Fruit fly (Drosophila melanogaster) whole organism, embryonic: ENCODE data around the gene Delta.
A peak's percentile ranks its signal among the peaks of the same experiment; 100 is the strongest.

ENCODE experiments used
- BEAF-32 ChIP-seq: fragments of 200-800 bp; sonication (Bioruptor generic); optimal IDR thresholded peaks from 3 replicates; lab custom pipeline; 2017; ENCODE audit warnings: missing biosample characterization, missing genetic modification characterization, mild to moderate bottlenecking, moderate library complexity, missing genetic modification reagents
- Bteb2 ChIP-seq: fragments of 200-800 bp; sonication (Bioruptor generic); optimal IDR thresholded peaks from 2 replicates; lab custom pipeline; 2016; ENCODE audit warnings: missing biosample characterization, missing genetic modification characterization
- CG11695 ChIP-seq: fragments of 200-800 bp; sonication (Bioruptor generic); IDR thresholded peaks from 3 replicates; pipeline ENCODE4 v1.3.6; 2022; ENCODE audit warnings: missing biosample characterization, missing genetic modification characterization
- CG12299 ChIP-seq: fragments of 200-800 bp; sonication (Bioruptor generic); optimal IDR thresholded peaks from 2 replicates; lab custom pipeline; 2018; ENCODE audit warnings: missing biosample characterization, mild to moderate bottlenecking, missing genetic modification characterization
- CG13424 ChIP-seq: fragments of 200-800 bp; sonication (Bioruptor generic); optimal IDR thresholded peaks from 2 replicates; lab custom pipeline; 2019; ENCODE audit warnings: missing biosample characterization, mild to moderate bottlenecking, missing genetic modification characterization, moderate library complexity
- CG14710 ChIP-seq: fragments of 200-800 bp; sonication (Bioruptor generic); optimal IDR thresholded peaks from 3 replicates; lab custom pipeline; 2019; ENCODE audit warnings: missing biosample characterization, mild to moderate bottlenecking, missing genetic modification characterization, moderate library complexity
- CG15601 ChIP-seq: fragments of 200-800 bp; sonication (Bioruptor generic); optimal IDR thresholded peaks from 3 replicates; lab custom pipeline; 2019; ENCODE audit warnings: missing biosample characterization, mild to moderate bottlenecking, missing genetic modification characterization, moderate library complexity
- CG16813 ChIP-seq: fragments of 200-800 bp; sonication (Bioruptor generic); IDR thresholded peaks from 3 replicates; pipeline ENCODE4 v1.3.6; 2022; ENCODE audit warnings: missing biosample characterization, missing genetic modification characterization; ENCODE audit not compliant: partially characterized antibody
- CG17361 ChIP-seq: fragments of 200-800 bp; sonication (Bioruptor generic); IDR thresholded peaks from 3 replicates; pipeline ENCODE4 v1.3.6; 2022; ENCODE audit warnings: missing biosample characterization, missing genetic modification characterization
- CG18619 ChIP-seq: fragments of 200-800 bp; sonication (Bioruptor generic); optimal IDR thresholded peaks from 3 replicates; lab custom pipeline; 2017; ENCODE audit warnings: missing biosample characterization, mild to moderate bottlenecking, missing genetic modification characterization
- CG33213 ChIP-seq: fragments of 200-800 bp; sonication (Bioruptor generic); optimal IDR thresholded peaks from 3 replicates; lab custom pipeline; 2016; ENCODE audit warnings: missing biosample characterization, missing genetic modification characterization
- CG3847 ChIP-seq: fragments of 200-800 bp; sonication (Bioruptor generic); IDR thresholded peaks from 2 replicates; pipeline ENCODE4 v1.3.6; 2022; ENCODE audit warnings: missing biosample characterization, missing genetic modification characterization
- CG42726 ChIP-seq: fragments of 200-800 bp; sonication (Bioruptor generic); IDR thresholded peaks from 2 replicates; pipeline ENCODE4 v1.3.6; 2022; ENCODE audit warnings: missing biosample characterization, missing genetic modification characterization; ENCODE audit not compliant: partially characterized antibody
- CG4282 ChIP-seq: fragments of 200-800 bp; sonication (Bioruptor generic); optimal IDR thresholded peaks from 2 replicates; lab custom pipeline; 2016; ENCODE audit warnings: missing biosample characterization, missing genetic modification characterization
- CG6813 ChIP-seq: fragments of 200-800 bp; sonication (Bioruptor generic); optimal IDR thresholded peaks from 2 replicates; lab custom pipeline; 2017; ENCODE audit warnings: missing biosample characterization, missing genetic modification characterization, mild to moderate bottlenecking, moderate library complexity, missing genetic modification reagents
- CTCF ChIP-seq: fragments of 200-800 bp; sonication (Bioruptor generic); optimal IDR thresholded peaks from 2 replicates; lab custom pipeline; 2017; ENCODE audit warnings: missing biosample characterization, mild to moderate bottlenecking, missing genetic modification characterization, moderate library complexity
- D ChIP-seq, 2 experiments: fragments of 200-800 bp in 1 of 2; fragments of >200 bp in 1 of 2; sonication (Bioruptor generic) in 1 of 2; optimal IDR thresholded peaks; 2 replicates in 1 of 2; 3 replicates in 1 of 2; lab custom pipeline; 2017; ENCODE audit warnings: mild to moderate bottlenecking in 1 of 2, missing biosample characterization in 1 of 2, missing genetic modification characterization in 1 of 2, missing genetic modification reagents in 1 of 2
- Drgx ChIP-seq: fragments of 200-800 bp; sonication (Bioruptor generic); IDR thresholded peaks from 2 replicates; pipeline ENCODE4 v1.3.6; 2022; ENCODE audit warnings: missing biosample characterization, missing genetic modification characterization
- Ets65A ChIP-seq: fragments of 200-800 bp; sonication (Bioruptor generic); peaks from one replicate; lab custom pipeline; 2016; ENCODE audit warnings: missing biosample characterization, missing genetic modification characterization
- Gug ChIP-seq: fragments of 200-800 bp; sonication (Bioruptor generic); IDR thresholded peaks from 4 replicates; pipeline ENCODE4 v1.3.6; 2022; ENCODE audit warnings: missing biosample characterization, missing genetic modification characterization
- H15 ChIP-seq: fragments of 200-800 bp; sonication (Bioruptor generic); IDR thresholded peaks from 3 replicates; pipeline ENCODE4 v1.3.6; 2022; ENCODE audit warnings: missing biosample characterization, missing genetic modification characterization
- Lhr ChIP-seq: fragments of 200-800 bp; sonication (Bioruptor generic); optimal IDR thresholded peaks from 3 replicates; lab custom pipeline; 2017; ENCODE audit warnings: mild to moderate bottlenecking, missing biosample characterization, missing genetic modification reagents, missing genetic modification characterization
- Lim3 ChIP-seq: fragments of 200-800 bp; sonication (Bioruptor generic); IDR thresholded peaks from 2 replicates; pipeline ENCODE4 v1.3.6; 2022; ENCODE audit warnings: missing biosample characterization, missing genetic modification characterization
- Nf-YA ChIP-seq: fragments of 200-800 bp; sonication (Bioruptor generic); IDR thresholded peaks from 2 replicates; pipeline ENCODE4 v1.3.6; 2022; ENCODE audit warnings: missing biosample characterization, missing genetic modification characterization
- Vsx1 ChIP-seq: fragments of 200-800 bp; sonication (Bioruptor generic); optimal IDR thresholded peaks from 2 replicates; lab custom pipeline; 2017; ENCODE audit warnings: missing biosample characterization, mild to moderate bottlenecking, missing genetic modification characterization, missing genetic modification reagents
- abd-A ChIP-seq: fragments of 200-800 bp; sonication (Bioruptor generic); optimal IDR thresholded peaks from 3 replicates; lab custom pipeline; 2019; ENCODE audit warnings: missing biosample characterization, mild to moderate bottlenecking, missing genetic modification characterization, moderate library complexity
- aop ChIP-seq: fragments of 200-800 bp; sonication (Bioruptor generic); IDR thresholded peaks from 2 replicates; pipeline ENCODE4 v1.3.6; 2022; ENCODE audit warnings: missing biosample characterization, missing genetic modification characterization
- bab2 ChIP-seq: fragments of 200-800 bp; sonication (Bioruptor generic); optimal IDR thresholded peaks from 2 replicates; lab custom pipeline; 2016; ENCODE audit warnings: missing biosample characterization, missing genetic modification characterization
- br ChIP-seq: fragments of >200 bp; optimal IDR thresholded peaks from 2 replicates; lab custom pipeline; 2017
- btn ChIP-seq: fragments of 200-800 bp; sonication (Bioruptor generic); optimal IDR thresholded peaks from 2 replicates; lab custom pipeline; 2016; ENCODE audit warnings: missing biosample characterization, missing genetic modification characterization
- cato ChIP-seq: fragments of 200-800 bp; sonication (Bioruptor generic); optimal IDR thresholded peaks from 2 replicates; lab custom pipeline; 2016; ENCODE audit warnings: missing biosample characterization, missing genetic modification characterization, borderline replicate concordance
- chn ChIP-seq: fragments of 200-800 bp; sonication (Bioruptor generic); optimal IDR thresholded peaks from 2 replicates; lab custom pipeline; 2016; ENCODE audit warnings: missing biosample characterization, missing genetic modification characterization
- da ChIP-seq: fragments of 200-800 bp; sonication (Bioruptor generic); optimal IDR thresholded peaks from 2 replicates; lab custom pipeline; 2016; ENCODE audit warnings: missing biosample characterization, missing genetic modification characterization
- eve ChIP-seq, 2 experiments: fragments of >200 bp; optimal IDR thresholded peaks; 2 replicates each; lab custom pipeline; 2017; ENCODE audit warnings: missing biosample characterization in 2 of 2, missing genetic modification characterization in 2 of 2
- fu2 ChIP-seq: fragments of 200-800 bp; sonication (Bioruptor generic); optimal IDR thresholded peaks from 2 replicates; lab custom pipeline; 2016; ENCODE audit warnings: missing biosample characterization, missing genetic modification characterization
- gce ChIP-seq: fragments of 200-800 bp; sonication (Bioruptor generic); IDR thresholded peaks from 3 replicates; pipeline ENCODE4 v1.3.6; 2022; ENCODE audit warnings: missing biosample characterization, missing genetic modification characterization
- gfzf ChIP-seq: fragments of 200-800 bp; sonication (Bioruptor generic); optimal IDR thresholded peaks from 2 replicates; lab custom pipeline; 2016; ENCODE audit warnings: missing biosample characterization, mild to moderate bottlenecking, missing genetic modification characterization, moderate library complexity
- lilli ChIP-seq: fragments of 200-800 bp; sonication (Bioruptor generic); optimal IDR thresholded peaks from 3 replicates; lab custom pipeline; 2016; ENCODE audit warnings: missing biosample characterization, missing genetic modification characterization
- lov ChIP-seq, 2 experiments: fragments of 200-800 bp in 1 of 2; fragments of >200 bp in 1 of 2; sonication (Bioruptor generic) in 1 of 2; IDR thresholded peaks in 1 of 2; optimal IDR thresholded peaks in 1 of 2; 2 replicates in 1 of 2; 3 replicates in 1 of 2; pipeline versions ENCODE4 v1.3.6 to Lab custom; 2017 to 2022; ENCODE audit warnings: missing biosample characterization in 1 of 2, missing genetic modification characterization in 1 of 2
- oc ChIP-seq: fragments of 200-800 bp; sonication (Bioruptor generic); optimal IDR thresholded peaks from 2 replicates; lab custom pipeline; 2018; ENCODE audit warnings: missing biosample characterization, mild to moderate bottlenecking, missing genetic modification characterization, moderate library complexity
- org-1 ChIP-seq: fragments of 200-800 bp; sonication (Bioruptor generic); optimal IDR thresholded peaks from 2 replicates; lab custom pipeline; 2017; ENCODE audit warnings: missing biosample characterization, missing genetic modification characterization
- salm ChIP-seq: fragments of 200-800 bp; sonication (Bioruptor generic); optimal IDR thresholded peaks from 2 replicates; lab custom pipeline; 2018; ENCODE audit warnings: missing biosample characterization, mild to moderate bottlenecking, missing genetic modification characterization
- slou ChIP-seq: fragments of 200-800 bp; sonication (Bioruptor generic); optimal IDR thresholded peaks from 3 replicates; lab custom pipeline; 2016; ENCODE audit warnings: missing biosample characterization, missing genetic modification characterization
- stc ChIP-seq: fragments of 200-800 bp; sonication (Bioruptor generic); IDR thresholded peaks from 2 replicates; pipeline ENCODE4 v1.3.6; 2022; ENCODE audit warnings: missing biosample characterization, missing genetic modification characterization
- yki ChIP-seq: fragments of >200 bp; optimal IDR thresholded peaks from 3 replicates; lab custom pipeline; 2018
- zfh2 ChIP-seq: fragments of 200-800 bp; sonication (Bioruptor generic); optimal IDR thresholded peaks from 2 replicates; lab custom pipeline; 2016; ENCODE audit warnings: missing biosample characterization, missing genetic modification characterization

Gene Delta

dm6 chr3R:19274028-19274427 is 52.0 kb downstream of the Delta start (continued):
- no peak for TF ChIP-seq Nf-YA (GFP tag; lab: Robert Waterston, UW)
- TF ChIP-seq CG15601 (tag; lab: Kevin White, UChicago) = peak; percentile 16
- TF ChIP-seq salm (tag; lab: Kevin White, UChicago) = no peak
- TF ChIP-seq Vsx1 (GFP tag; lab: Kevin White, UChicago) = no peak
- TF ChIP-seq CG14710 (tag; lab: Kevin White, UChicago) = peak; percentile 40
- no peak for TF ChIP-seq CG12299 (tag; lab: Kevin White, UChicago)
- no peak for TF ChIP-seq Lim3 (GFP tag; lab: Robert Waterston, UW)
- TF ChIP-seq Gug = no peak
- TF ChIP-seq CG13424 (tag; lab: Kevin White, UChicago) = peak; percentile 25
- TF ChIP-seq eve (GFP tag; optimal IDR thresholded peaks at IDR 0.05; lab: Kevin White, UChicago) = peak in 1 of 2 experiments; percentile 44
- no peak for TF ChIP-seq BEAF-32 (GFP tag; lab: Kevin White, UChicago)

- TF ChIP-seq bab2 (GFP tag; lab: Kevin White, UChicago) (no peak), CTCF (GFP tag; lab: Kevin White, UChicago) (peak; percentile 75), lilli (GFP tag; lab: Kevin White, UChicago) (no peak), da (GFP tag; lab: Kevin White, UChicago) (no peak), Ets65A (GFP tag; lab: Kevin White, UChicago) (peak; percentile 70)
Measured at dm6 chr3R:19271125-19271524, 54.9 kb downstream of the Delta start.

DNA sequence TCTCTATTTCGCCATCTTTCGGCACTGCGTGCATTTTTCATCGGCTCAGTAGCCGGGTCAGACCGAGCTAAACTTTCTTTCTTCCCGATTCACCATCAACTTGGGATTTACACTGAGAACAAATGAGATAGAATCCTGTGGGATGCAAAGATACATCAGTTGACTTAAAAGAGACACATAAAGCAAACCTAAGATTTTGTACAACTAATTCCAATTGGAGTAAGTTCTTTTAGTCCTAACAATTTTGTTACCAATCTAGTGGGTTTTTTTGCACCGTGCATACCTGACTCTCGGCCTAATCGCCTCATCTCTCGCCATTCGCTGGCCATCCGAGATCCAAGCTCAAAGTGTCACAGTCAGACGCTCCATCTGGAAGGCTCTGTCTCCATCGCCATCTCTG is 61.2 kb downstream of the Delta start:
- TF ChIP-seq oc (tag; lab: Kevin White, UChicago) (no peak), lov (optimal IDR thresholded peaks at IDR 0.05; lab: Kevin White, UChicago) (no peak), lov (GFP tag; IDR thresholded peaks at IDR 0.05; lab: Robert Waterston, UW) (no peak), Drgx (peak; percentile 42)

DNA sequence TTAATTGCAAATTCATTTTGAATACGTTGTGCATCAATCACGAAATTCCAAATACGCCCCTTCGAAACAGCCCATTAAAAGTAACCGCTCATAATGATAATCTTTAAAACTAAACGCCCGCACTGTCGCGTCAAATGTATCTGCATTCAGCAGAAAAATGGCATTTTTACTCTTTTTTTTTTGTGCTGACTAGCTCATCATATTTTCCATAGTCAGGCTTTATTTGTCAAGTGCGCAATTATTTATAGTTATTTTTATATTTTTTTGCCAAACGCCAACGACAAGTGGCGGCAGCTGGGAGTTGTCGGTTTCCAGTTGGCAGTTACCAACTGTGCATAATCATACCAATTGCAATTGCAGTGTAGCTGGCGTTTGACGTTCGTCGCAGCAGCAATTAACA is 69.5 kb downstream of the Delta start, which contains the start of gene CG14280:
TSS of gene CG14280 (plus strand) at position 301 of the 400 bp plus-strand sequence.
- TF ChIP-seq gce = no peak
- no peak for TF ChIP-seq aop
- no peak for TF ChIP-seq yki (lab: Kevin White, UChicago)
- no peak for TF ChIP-seq CG33213 (GFP tag; lab: Kevin White, UChicago)
- no peak for TF ChIP-seq CG3847 (GFP tag; lab: Robert Waterston, UW)
- no peak for TF ChIP-seq CG18619
- no peak for TF ChIP-seq org-1 (GFP tag; lab: Kevin White, UChicago)
- no peak for TF ChIP-seq cato (GFP tag; lab: Kevin White, UChicago)
- TF ChIP-seq CG6813 (GFP tag; lab: Kevin White, UChicago) = no peak

DNA sequence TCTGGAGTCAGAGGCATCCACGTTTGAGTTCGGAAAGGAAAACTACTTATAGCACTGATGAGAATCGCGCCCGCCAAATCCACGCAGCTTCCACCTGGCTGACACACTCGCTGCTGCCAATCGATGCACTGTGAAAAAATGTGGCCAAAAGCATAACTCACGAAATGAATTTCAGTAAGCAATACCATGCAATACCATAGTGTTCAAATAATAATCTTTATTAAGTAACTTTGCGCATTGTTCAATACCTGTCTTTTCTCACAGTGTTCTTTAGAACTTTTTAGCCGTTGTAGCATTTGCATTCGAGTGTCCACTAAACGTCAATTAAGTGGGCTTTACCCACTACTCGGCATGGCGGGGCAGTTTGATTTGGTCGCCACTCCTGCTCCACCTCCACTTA is 70.8 kb downstream of the Delta start:
- TF ChIP-seq stc (GFP tag; lab: Robert Waterston, UW) = no peak
- no peak for TF ChIP-seq slou (GFP tag; lab: Kevin White, UChicago)
- TF ChIP-seq D (optimal IDR thresholded peaks at IDR 0.05; lab: Kevin White, UChicago) = no peak
- TF ChIP-seq D (GFP tag; optimal IDR thresholded peaks at IDR 0.05; lab: Kevin White, UChicago) = no peak
- no peak for TF ChIP-seq zfh2 (GFP tag; lab: Kevin White, UChicago)
- TF ChIP-seq fu2 (GFP tag; lab: Kevin White, UChicago) = no peak
- TF ChIP-seq abd-A (tag; lab: Kevin White, UChicago) = no peak
- no peak for TF ChIP-seq CG11695 (GFP tag; lab: Robert Waterston, UW)
- TF ChIP-seq CG42726 (GFP tag; lab: Robert Waterston, UW) = no peak
- TF ChIP-seq CG17361 (GFP tag; lab: Robert Waterston, UW) = no peak
- TF ChIP-seq chn (GFP tag; lab: Kevin White, UChicago) = no peak
- 0 out of 3 replicates have a peak, but pooled peaks have one; percentile 19 for TF ChIP-seq H15 (GFP tag; lab: Robert Waterston, UW)
- no peak for TF ChIP-seq Bteb2 (GFP tag; lab: Kevin White, UChicago)
- no peak for TF ChIP-seq CG15601 (tag; lab: Kevin White, UChicago)
- no peak for TF ChIP-seq CG16813 (GFP tag; lab: Robert Waterston, UW)
- TF ChIP-seq CG4282 (GFP tag; lab: Kevin White, UChicago) = no peak
- TF ChIP-seq gfzf (GFP tag; lab: Kevin White, UChicago) = no peak
- no peak for TF ChIP-seq Lhr (GFP tag; lab: Kevin White, UChicago)
- TF ChIP-seq btn (GFP tag; lab: Kevin White, UChicago) = no peak
- TF ChIP-seq br (lab: Kevin White, UChicago) = no peak
